Worm (Caenorhabditis elegans): ENCODE data around the gene trcs-2.

DNA sequence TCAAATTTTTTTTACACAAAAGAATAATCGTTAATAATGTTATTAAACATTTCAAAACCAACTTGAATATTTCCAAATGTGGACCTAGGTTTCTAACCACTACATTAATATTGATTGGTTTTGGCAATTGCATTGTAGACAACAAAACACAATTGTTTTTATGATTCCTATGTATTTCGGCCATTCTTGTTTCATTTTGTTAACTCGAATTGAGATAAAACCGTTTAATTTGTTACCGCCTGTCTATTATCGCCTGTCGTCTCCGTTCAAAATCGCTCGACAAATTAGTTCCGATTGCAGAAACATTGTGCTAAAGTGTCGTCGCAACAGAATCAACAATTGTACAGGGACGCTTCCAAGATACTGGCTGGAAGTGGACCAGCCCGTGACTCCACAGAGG, 48.4 kb downstream of the trcs-2 start, which contains the start of gene let-19:
- TF ChIP-seq nhr-76 (tag; optimal IDR thresholded peaks at IDR 0.05) (no peak), nhr-77 (tag; optimal IDR thresholded peaks at IDR 0.05) (no peak), nhr-12 (tag; optimal IDR thresholded peaks at IDR 0.05) (no peak), pha-4 (tag; optimal IDR thresholded peaks at IDR 0.05) (no peak), nfya-1 (tag; optimal IDR thresholded peaks at IDR 0.05; ENCODE audit: insufficient read depth) (no peak), jun-1 (tag; optimal IDR thresholded peaks at IDR 0.05) (no peak), zag-1 (tag; optimal IDR thresholded peaks at IDR 0.05) (no peak)
